Fruit fly (Drosophila melanogaster) whole organism, embryonic: ENCODE results near the gene chb.

Experiments used
- CG1024 ChIP-seq: fragments of 200-800 bp; sonication (Bioruptor generic); IDR thresholded peaks from 2 replicates; pipeline ENCODE4 v1.3.6; 2022; ENCODE audit warnings: missing biosample characterization, missing genetic modification characterization
- CG15011 ChIP-seq: fragments of 200-800 bp; sonication (Bioruptor generic); optimal IDR thresholded peaks from 3 replicates; lab custom pipeline; 2018; ENCODE audit warnings: missing biosample characterization, mild to moderate bottlenecking, missing genetic modification characterization
- CG1647 ChIP-seq: fragments of 200-800 bp; sonication (Bioruptor generic); optimal IDR thresholded peaks from 3 replicates; lab custom pipeline; 2016; ENCODE audit warnings: missing biosample characterization, missing genetic modification characterization
- CG17359 ChIP-seq: fragments of 200-800 bp; sonication (Bioruptor generic); optimal IDR thresholded peaks from 3 replicates; lab custom pipeline; 2018; ENCODE audit warnings: missing biosample characterization, mild to moderate bottlenecking, missing genetic modification characterization, moderate library complexity
- CG17361 ChIP-seq: fragments of 200-800 bp; sonication (Bioruptor generic); IDR thresholded peaks from 3 replicates; pipeline ENCODE4 v1.3.6; 2022; ENCODE audit warnings: missing biosample characterization, missing genetic modification characterization
- CG1792 ChIP-seq: fragments of 200-800 bp; sonication (Bioruptor generic); optimal IDR thresholded peaks from 2 replicates; lab custom pipeline; 2016; ENCODE audit warnings: missing biosample characterization, missing genetic modification characterization
- CG1832 ChIP-seq: fragments of 200-800 bp; sonication (Bioruptor generic); optimal IDR thresholded peaks from 2 replicates; lab custom pipeline; 2017; ENCODE audit warnings: missing biosample characterization, mild to moderate bottlenecking, missing genetic modification characterization, inconsistent platforms
- CG18764 ChIP-seq: fragments of 200-800 bp; sonication (Bioruptor generic); optimal IDR thresholded peaks from 3 replicates; lab custom pipeline; 2016; ENCODE audit warnings: missing biosample characterization, missing genetic modification characterization
- CG2678 ChIP-seq: fragments of 200-800 bp; sonication (Bioruptor generic); optimal IDR thresholded peaks from 3 replicates; lab custom pipeline; 2019; ENCODE audit warnings: missing biosample characterization, mild to moderate bottlenecking, missing genetic modification characterization, moderate library complexity
- CG2875 ChIP-seq: fragments of 200-800 bp; sonication (Bioruptor generic); optimal IDR thresholded peaks from 2 replicates; lab custom pipeline; 2017; ENCODE audit warnings: missing biosample characterization, mild to moderate bottlenecking, missing genetic modification characterization, missing genetic modification reagents
- CG31441 ChIP-seq: fragments of 200-800 bp; sonication (Bioruptor generic); IDR thresholded peaks from 2 replicates; pipeline ENCODE4 v1.3.6; 2022; ENCODE audit warnings: missing biosample characterization, missing genetic modification characterization
- CG34376 ChIP-seq: fragments of 200-800 bp; sonication (Bioruptor generic); optimal IDR thresholded peaks from 2 replicates; lab custom pipeline; 2018; ENCODE audit warnings: missing biosample characterization, mild to moderate bottlenecking, missing genetic modification characterization
- CG8765 ChIP-seq: fragments of 200-800 bp; sonication (Bioruptor generic); IDR thresholded peaks from 2 replicates; pipeline ENCODE4 v1.3.6; 2022; ENCODE audit warnings: missing biosample characterization, missing genetic modification characterization
- CG8944 ChIP-seq: fragments of 200-800 bp; sonication (Bioruptor generic); optimal IDR thresholded peaks from 3 replicates; lab custom pipeline; 2016; ENCODE audit warnings: missing biosample characterization, missing genetic modification characterization
- CG9437 ChIP-seq: fragments of 200-800 bp; sonication (Bioruptor generic); optimal IDR thresholded peaks from 2 replicates; lab custom pipeline; 2018; ENCODE audit warnings: missing biosample characterization, mild to moderate bottlenecking, missing genetic modification characterization
- CG9817 ChIP-seq: fragments of 200-800 bp; sonication (Bioruptor generic); optimal IDR thresholded peaks from 2 replicates; lab custom pipeline; 2018; ENCODE audit warnings: missing biosample characterization, mild to moderate bottlenecking, missing genetic modification characterization, moderate library complexity
- Lim3 ChIP-seq: fragments of 200-800 bp; sonication (Bioruptor generic); IDR thresholded peaks from 2 replicates; pipeline ENCODE4 v1.3.6; 2022; ENCODE audit warnings: missing biosample characterization, missing genetic modification characterization
- Med ChIP-seq: fragments of 200-800 bp; sonication (Bioruptor generic); peaks from one replicate; lab custom pipeline; 2016; ENCODE audit warnings: missing biosample characterization, missing genetic modification characterization, mild to moderate bottlenecking, inconsistent platforms, moderate library complexity
- Mrtf ChIP-seq: fragments of 200-800 bp; sonication (Bioruptor generic); IDR thresholded peaks from 3 replicates; pipeline ENCODE4 v1.3.6; 2022; ENCODE audit warnings: missing biosample characterization, missing genetic modification characterization
- Oaz ChIP-seq: fragments of 200-800 bp; sonication (Bioruptor generic); IDR thresholded peaks from 2 replicates; pipeline ENCODE4 v1.3.6; 2022; ENCODE audit warnings: missing biosample characterization, missing genetic modification characterization
- Side ChIP-seq: fragments of 200-800 bp; sonication (Bioruptor generic); optimal IDR thresholded peaks from 2 replicates; lab custom pipeline; 2016; ENCODE audit warnings: missing biosample characterization, missing genetic modification characterization
- Sox102F ChIP-seq: fragments of 200-800 bp; sonication (Bioruptor generic); optimal IDR thresholded peaks from 2 replicates; lab custom pipeline; 2018; ENCODE audit warnings: missing biosample characterization, mild to moderate bottlenecking, missing genetic modification characterization, moderate library complexity
- crol ChIP-seq: fragments of 200-800 bp; sonication (Bioruptor generic); IDR thresholded peaks from 2 replicates; pipeline ENCODE4 v1.3.6; 2022; ENCODE audit warnings: missing biosample characterization, missing genetic modification characterization
- crp ChIP-seq, 2 experiments: fragments of 200-800 bp; sonication (Bioruptor generic); optimal IDR thresholded peaks; 2 replicates in 1 of 2; 3 replicates in 1 of 2; lab custom pipeline; 2017; ENCODE audit warnings: missing biosample characterization in 2 of 2, missing genetic modification characterization in 2 of 2, mild to moderate bottlenecking in 1 of 2, moderate library complexity in 1 of 2
- fd3F ChIP-seq: fragments of 200-800 bp; sonication (Bioruptor generic); optimal IDR thresholded peaks from 2 replicates; lab custom pipeline; 2018; ENCODE audit warnings: missing biosample characterization, mild to moderate bottlenecking, missing genetic modification characterization, moderate library complexity
- gfzf ChIP-seq: fragments of 200-800 bp; sonication (Bioruptor generic); optimal IDR thresholded peaks from 2 replicates; lab custom pipeline; 2016; ENCODE audit warnings: missing biosample characterization, mild to moderate bottlenecking, missing genetic modification characterization, moderate library complexity
- grau ChIP-seq: fragments of 200-800 bp; optimal IDR thresholded peaks from 3 replicates; lab custom pipeline; 2019; ENCODE audit warnings: missing biosample characterization, mild to moderate bottlenecking, missing genetic modification characterization, moderate library complexity
- gt ChIP-seq: fragments of 200-800 bp; sonication (Bioruptor generic); IDR thresholded peaks from 2 replicates; pipeline ENCODE4 v1.3.6; 2022; ENCODE audit warnings: missing biosample characterization, missing genetic modification characterization
- hkb ChIP-seq, 2 experiments: fragments of 200-800 bp in 1 of 2; fragments of >200 bp in 1 of 2; sonication (Bioruptor generic) in 1 of 2; IDR thresholded peaks in 1 of 2; optimal IDR thresholded peaks in 1 of 2; 2 replicates each; pipeline versions ENCODE4 v1.3.6 to Lab custom; 2017 to 2022; ENCODE audit warnings: missing biosample characterization in 1 of 2, missing genetic modification characterization in 1 of 2
- insv ChIP-seq, 2 experiments: fragments of 200-800 bp; sonication (Bioruptor generic); optimal IDR thresholded peaks; 3 replicates each; lab custom pipeline; 2016 to 2018; ENCODE audit warnings: missing biosample characterization in 2 of 2, missing genetic modification characterization in 2 of 2
- ken ChIP-seq: fragments of 200-800 bp; sonication (Bioruptor generic); IDR thresholded peaks from 3 replicates; pipeline ENCODE4 v1.3.6; 2022; ENCODE audit warnings: missing biosample characterization, missing genetic modification characterization
- lilli ChIP-seq: fragments of 200-800 bp; sonication (Bioruptor generic); optimal IDR thresholded peaks from 3 replicates; lab custom pipeline; 2016; ENCODE audit warnings: missing biosample characterization, missing genetic modification characterization
- maf-S ChIP-seq: fragments of 200-800 bp; sonication (Bioruptor generic); optimal IDR thresholded peaks from 2 replicates; lab custom pipeline; 2016; ENCODE audit warnings: missing biosample characterization, missing genetic modification characterization
- mirr ChIP-seq: fragments of 200-800 bp; sonication (Bioruptor generic); optimal IDR thresholded peaks from 3 replicates; lab custom pipeline; 2018; ENCODE audit warnings: missing biosample characterization, mild to moderate bottlenecking, missing genetic modification characterization
- nmo ChIP-seq: fragments of 200-800 bp; sonication (Bioruptor generic); optimal IDR thresholded peaks from 2 replicates; lab custom pipeline; 2018; ENCODE audit warnings: missing biosample characterization, mild to moderate bottlenecking, missing genetic modification characterization, moderate library complexity
- nom ChIP-seq: fragments of 200-800 bp; sonication (Bioruptor generic); optimal IDR thresholded peaks from 2 replicates; lab custom pipeline; 2017; ENCODE audit warnings: missing biosample characterization, missing genetic modification characterization, mild to moderate bottlenecking, moderate library complexity, missing genetic modification reagents
- pho ChIP-seq: fragments of 200-800 bp; sonication (Bioruptor generic); optimal IDR thresholded peaks from 2 replicates; lab custom pipeline; 2016; ENCODE audit warnings: missing biosample characterization, missing genetic modification characterization
- pnt ChIP-seq: fragments of 200-800 bp; sonication (Bioruptor generic); optimal IDR thresholded peaks from 3 replicates; lab custom pipeline; 2016; ENCODE audit warnings: missing biosample characterization, missing genetic modification characterization
- ranshi ChIP-seq: fragments of 200-800 bp; sonication (Bioruptor generic); IDR thresholded peaks from 2 replicates; pipeline ENCODE4 v1.3.6; 2022; ENCODE audit warnings: missing biosample characterization, missing genetic modification characterization
- repo ChIP-seq: fragments of 200-800 bp; sonication (Bioruptor generic); optimal IDR thresholded peaks from 2 replicates; lab custom pipeline; 2016; ENCODE audit warnings: missing biosample characterization, missing genetic modification characterization
- seq ChIP-seq: fragments of 200-800 bp; sonication (Bioruptor generic); IDR thresholded peaks from 2 replicates; pipeline ENCODE4 v1.3.6; 2022; ENCODE audit warnings: missing biosample characterization, missing genetic modification characterization
- yki ChIP-seq: fragments of >200 bp; optimal IDR thresholded peaks from 3 replicates; lab custom pipeline; 2018

The chb gene

DNA sequence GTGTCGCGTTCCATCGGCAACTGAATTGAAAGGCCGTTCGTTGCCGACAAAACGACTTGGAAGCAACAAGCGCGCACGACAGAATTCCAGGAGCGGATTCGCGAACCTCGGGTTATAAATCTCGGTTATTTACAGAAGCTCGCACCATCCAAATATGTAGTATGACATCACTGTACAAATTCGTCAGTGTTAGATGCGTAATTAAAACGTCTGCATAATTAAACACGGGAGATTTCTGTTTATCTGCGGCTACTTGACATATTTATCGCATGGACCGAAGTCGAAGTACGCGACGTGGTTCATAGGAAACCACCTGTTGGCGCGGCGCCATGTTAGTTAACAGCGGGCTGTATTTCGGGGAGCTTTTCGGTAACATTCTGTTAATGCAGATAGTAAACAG, 748 bp upstream of the chb start, which contains the start of gene Ac78C (continued):
- TF ChIP-seq gfzf (no peak), Sox102F (GFP tag; lab: Kevin White, UChicago) (peak; percentile 77), CG1024 (peak; percentile 49; the same call in 1 of the 2 replicates), crp (GFP tag; optimal IDR thresholded peaks at IDR 0.05; lab: Kevin White, UChicago) (no peak), repo (GFP tag; lab: Kevin White, UChicago) (peak; percentile 91), crol (no peak), nmo (GFP tag; lab: Kevin White, UChicago) (peak; percentile 57), mirr (GFP tag; lab: Kevin White, UChicago) (peak; percentile 98), CG1792 (GFP tag; lab: Kevin White, UChicago) (peak; percentile 67), CG2678 (peak; percentile 91), pho (GFP tag; lab: Kevin White, UChicago) (peak; percentile 82), CG17359 (peak; percentile 88), CG1832 (no peak), gt (GFP tag; lab: Robert Waterston, UW) (peak; percentile 46; the same call in 1 of the 2 replicates), CG18764 (GFP tag; lab: Kevin White, UChicago) (peak; percentile 76), lilli (peak; percentile 93), CG2875 (GFP tag; lab: Kevin White, UChicago) (peak; percentile 56), CG31441 (GFP tag; lab: Robert Waterston, UW) (no peak; the same call in 1 of the 2 replicates), grau (tag; lab: Kevin White, UChicago) (peak; percentile 83), ranshi (GFP tag; lab: Robert Waterston, UW) (peak; percentile 89), maf-S (peak; percentile 78), Oaz (GFP tag; lab: Robert Waterston, UW) (peak; percentile 61; the same call in 1 of the 2 replicates), yki (lab: Kevin White, UChicago) (no peak), CG17361 (GFP tag; lab: Robert Waterston, UW) (peak; percentile 57; the same call in 1 of the 3 replicates), Med (peak; percentile 100), CG9817 (peak; percentile 92), ken (GFP tag; lab: Robert Waterston, UW) (peak; percentile 83), pnt (peak; percentile 86), CG34376 (GFP tag; lab: Kevin White, UChicago) (peak; percentile 96), CG8765 (no peak; the same call in 1 of the 2 replicates), seq (peak; percentile 87), CG15011 (GFP tag; lab: Kevin White, UChicago) (peak; percentile 70), Mrtf (peak; percentile 87), Side (peak; percentile 90)

DNA sequence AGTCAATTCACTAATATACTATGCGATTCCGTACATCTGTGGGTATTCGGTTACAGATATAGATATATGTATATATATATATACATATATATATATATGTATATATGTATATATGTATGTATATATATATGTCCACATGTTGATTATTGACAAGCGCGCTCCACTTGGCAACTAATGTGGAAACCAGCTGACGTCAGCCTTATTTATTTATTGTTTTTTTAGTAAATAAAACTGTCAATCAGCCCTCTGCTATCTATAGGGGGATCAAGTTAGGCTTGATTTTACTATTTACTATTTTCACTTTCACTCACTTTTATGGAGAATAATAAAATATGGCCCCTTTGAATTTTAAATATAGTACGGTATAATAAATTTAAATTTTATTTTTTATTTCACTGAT, 2.3 kb downstream of the chb start:
- TF ChIP-seq nom (GFP tag; lab: Kevin White, UChicago) (peak; percentile 39), hkb (optimal IDR thresholded peaks at IDR 0.05; lab: Kevin White, UChicago) (no peak), hkb (GFP tag; IDR thresholded peaks at IDR 0.05; lab: Robert Waterston, UW) (no peak), fd3F (no peak), CG9437 (no peak), CG8944 (GFP tag; lab: Kevin White, UChicago) (no peak), insv (GFP tag; optimal IDR thresholded peaks at IDR 0.05; lab: Kevin White, UChicago) (no peak), Lim3 (GFP tag; lab: Robert Waterston, UW) (no peak), CG1647 (GFP tag; lab: Kevin White, UChicago) (no peak)
